Fruit fly (Drosophila melanogaster) whole organism, embryonic: ENCODE results near the gene CG15144.

Experiments used
- CG11504 ChIP-seq: fragments of 200-800 bp; sonication (Bioruptor generic); optimal IDR thresholded peaks from 3 replicates; lab custom pipeline; 2019; ENCODE audit warnings: missing biosample characterization, mild to moderate bottlenecking, missing genetic modification characterization, moderate library complexity
- CG1603 ChIP-seq: fragments of 200-800 bp; sonication (Bioruptor generic); optimal IDR thresholded peaks from 2 replicates; lab custom pipeline; 2019; ENCODE audit warnings: missing biosample characterization, mild to moderate bottlenecking, missing genetic modification characterization, moderate library complexity
- PHDP ChIP-seq: fragments of 200-800 bp; sonication (Bioruptor generic); optimal IDR thresholded peaks from 3 replicates; lab custom pipeline; 2018; ENCODE audit warnings: missing biosample characterization, mild to moderate bottlenecking, missing genetic modification characterization, moderate library complexity

- TF ChIP-seq PHDP (tag; lab: Kevin White, UChicago): no peak
- no peak for TF ChIP-seq CG1603 (tag; lab: Kevin White, UChicago)
- TF ChIP-seq CG11504 (tag; lab: Kevin White, UChicago): no peak
These were observed 45.5 kb upstream of the CG15144 start for dm6 chr2L:17574337-17574912.
